Worm (Caenorhabditis elegans) whole organism, young adult: ENCODE measurements around the gene F56H9.2.

Source experiments
- B0035.1 ChIP-seq: sonication (generic microtip); optimal IDR thresholded peaks from 2 replicates; lab custom pipeline; 2016; ENCODE audit warnings: missing genetic modification characterization, mild to moderate bottlenecking, missing compliant biosample characterization, missing genotype, missing genetic modification reagents
- F10E7.11 ChIP-seq: sonication (generic microtip); optimal IDR thresholded peaks from 2 replicates; lab custom pipeline; 2017; ENCODE audit warnings: mild to moderate bottlenecking, missing genetic modification characterization, moderate library complexity, missing compliant biosample characterization
- F22D6.2 ChIP-seq: sonication (generic microtip); optimal IDR thresholded peaks from 2 replicates; lab custom pipeline; 2016; ENCODE audit warnings: mild to moderate bottlenecking, missing genetic modification characterization, missing compliant biosample characterization
- T26A5.8 ChIP-seq: sonication (generic microtip); optimal IDR thresholded peaks from 2 replicates; lab custom pipeline; 2016; ENCODE audit warnings: missing genetic modification characterization, missing compliant biosample characterization
- Y53G8AR.9 ChIP-seq: fragments of 200-800 bp; sonication (Bioruptor generic); conservative IDR thresholded peaks from 2 replicates; pipeline ENCODE4 v1.3.6; 2022; ENCODE audit warnings: missing genetic modification reagents, missing genetic modification characterization, missing compliant biosample characterization
- aptf-3 ChIP-seq: fragments of 200-800 bp; sonication (Bioruptor generic); IDR thresholded peaks from 2 replicates; pipeline ENCODE4 v1.3.6; 2022; ENCODE audit warnings: missing genetic modification characterization, missing compliant biosample characterization
- athp-1 ChIP-seq: sonication (generic microtip); optimal IDR thresholded peaks from 2 replicates; lab custom pipeline; 2017; ENCODE audit warnings: mild to moderate bottlenecking, missing genetic modification characterization, missing compliant biosample characterization
- attf-3 ChIP-seq: fragments of 200-800 bp; sonication (Bioruptor generic); conservative IDR thresholded peaks from 2 replicates; pipeline ENCODE4 v1.3.6; 2022; ENCODE audit warnings: missing genetic modification reagents, missing genetic modification characterization, missing compliant biosample characterization
- attf-5 ChIP-seq: fragments of 200-800 bp; sonication (Bioruptor generic); optimal IDR thresholded peaks from 2 replicates; lab custom pipeline; 2018; ENCODE audit warnings: mild to moderate bottlenecking, missing genetic modification characterization, missing compliant biosample characterization
- bed-2 ChIP-seq: fragments of 200-800 bp; sonication (Bioruptor generic); IDR thresholded peaks from 2 replicates; pipeline ENCODE4 v1.3.6; 2022; ENCODE audit warnings: missing genetic modification reagents, missing genetic modification characterization, missing compliant biosample characterization
- cebp-1 ChIP-seq, 2 experiments: fragments of 200-800 bp in 1 of 2; sonication (Bioruptor generic) in 1 of 2; sonication (generic microtip) in 1 of 2; IDR thresholded peaks in 1 of 2; optimal IDR thresholded peaks in 1 of 2; 2 replicates each; pipeline versions ENCODE4 v1.3.6 to Lab custom; 2017 to 2022; ENCODE audit warnings: missing compliant biosample characterization in 2 of 2, missing genetic modification characterization in 2 of 2, mild to moderate bottlenecking in 1 of 2, missing genetic modification reagents in 1 of 2, moderate library complexity in 1 of 2
- ceh-79 ChIP-seq: sonication (generic microtip); optimal IDR thresholded peaks from 2 replicates; lab custom pipeline; 2017; ENCODE audit warnings: mild to moderate bottlenecking, missing genetic modification characterization, missing compliant biosample characterization
- die-1 ChIP-seq: sonication (generic microtip); optimal IDR thresholded peaks from 2 replicates; lab custom pipeline; 2016; ENCODE audit warnings: missing genotype, mild to moderate bottlenecking, missing genetic modification characterization, missing compliant biosample characterization
- egl-18 ChIP-seq: fragments of 200-800 bp; sonication (Bioruptor generic); IDR thresholded peaks from 2 replicates; pipeline ENCODE4 v1.3.6; 2022; ENCODE audit warnings: missing genetic modification reagents, missing genetic modification characterization, missing compliant biosample characterization
- him-1 ChIP-seq: sonication (generic microtip); optimal IDR thresholded peaks from 2 replicates; lab custom pipeline; 2016; ENCODE audit warnings: missing genotype, missing genetic modification reagents, missing genetic modification characterization, missing compliant biosample characterization
- hlh-12 ChIP-seq: sonication (generic microtip); optimal IDR thresholded peaks from 2 replicates; lab custom pipeline; 2016; ENCODE audit warnings: missing genetic modification characterization, missing compliant biosample characterization
- hmg-1.2 ChIP-seq: fragments of 200-800 bp; sonication (Bioruptor generic); IDR thresholded peaks from 2 replicates; pipeline ENCODE4 v1.3.6; 2022; ENCODE audit warnings: missing genetic modification reagents, missing genetic modification characterization, missing compliant biosample characterization
- hmg-20 ChIP-seq: fragments of 200-800 bp; sonication (Bioruptor generic); IDR thresholded peaks from 2 replicates; pipeline ENCODE4 v1.3.6; 2022; ENCODE audit warnings: missing genetic modification reagents, missing genetic modification characterization, missing compliant biosample characterization
- hsf-1 ChIP-seq: fragments of 200-800 bp; sonication (Bioruptor generic); IDR thresholded peaks from 2 replicates; pipeline ENCODE4 v1.3.6; 2022; ENCODE audit warnings: missing genetic modification reagents, missing genetic modification characterization, missing compliant biosample characterization
- lin-35 ChIP-seq, 3 experiments: fragments of 150-350 bp in 2 of 3; sonication (generic microtip) in 1 of 3; optimal IDR thresholded peaks; 2 replicates each; lab custom pipeline; 2014 to 2018; ENCODE audit warnings: missing biosample characterization in 3 of 3, missing genetic modification characterization in 3 of 3, missing genetic modification reagents in 3 of 3
- lin-40 ChIP-seq: sonication (generic microtip); optimal IDR thresholded peaks from 2 replicates; lab custom pipeline; 2016; ENCODE audit warnings: missing genetic modification characterization, mild to moderate bottlenecking, missing compliant biosample characterization, missing genotype, missing genetic modification reagents
- madf-10 ChIP-seq: sonication (generic microtip); optimal IDR thresholded peaks from 2 replicates; lab custom pipeline; 2016; ENCODE audit warnings: mild to moderate bottlenecking, missing genetic modification characterization, missing compliant biosample characterization
- madf-3 ChIP-seq: fragments of 200-800 bp; sonication (Bioruptor generic); IDR thresholded peaks from 2 replicates; pipeline ENCODE4 v1.3.6; 2022; ENCODE audit warnings: missing genetic modification reagents, missing genetic modification characterization, missing compliant biosample characterization
- madf-6 ChIP-seq: fragments of 200-800 bp; sonication (Bioruptor generic); IDR thresholded peaks from 2 replicates; pipeline ENCODE4 v1.3.6; 2022; ENCODE audit warnings: missing genetic modification reagents, missing genetic modification characterization, missing compliant biosample characterization
- mcd-1 ChIP-seq: fragments of 200-800 bp; sonication (Bioruptor generic); IDR thresholded peaks from 2 replicates; pipeline ENCODE4 v1.3.6; 2022; ENCODE audit warnings: missing genetic modification reagents, missing genetic modification characterization, missing compliant biosample characterization
- mes-4 ChIP-seq: sonication (generic microtip); optimal IDR thresholded peaks from 2 replicates; lab custom pipeline; 2016; ENCODE audit warnings: missing genotype, missing genetic modification characterization, missing compliant biosample characterization
- nfya-1 ChIP-seq: sonication (generic microtip); optimal IDR thresholded peaks from 2 replicates; lab custom pipeline; 2017; ENCODE audit warnings: antibody characterized with exemption, missing compliant biosample characterization, missing genetic modification characterization, borderline replicate concordance; ENCODE audit not compliant: insufficient read depth
- nfya-2 ChIP-seq: fragments of 200-800 bp; sonication (Bioruptor generic); IDR thresholded peaks from 2 replicates; pipeline ENCODE4 v1.3.6; 2022; ENCODE audit warnings: missing genetic modification reagents, missing genetic modification characterization, missing compliant biosample characterization
- nfyb-1 ChIP-seq: fragments of 200-800 bp; sonication (Bioruptor generic); IDR thresholded peaks from 2 replicates; pipeline ENCODE4 v1.3.6; 2022; ENCODE audit warnings: missing genetic modification reagents, missing genetic modification characterization, missing compliant biosample characterization
- nhr-80 ChIP-seq: sonication (generic microtip); optimal IDR thresholded peaks from 2 replicates; lab custom pipeline; 2016; ENCODE audit warnings: missing genetic modification characterization, missing compliant biosample characterization
- rcor-1 ChIP-seq: fragments of 200-800 bp; sonication (Bioruptor generic); IDR thresholded peaks from 2 replicates; pipeline ENCODE4 v1.3.6; 2022; ENCODE audit warnings: missing genetic modification reagents, missing genetic modification characterization, missing compliant biosample characterization
- sea-2 ChIP-seq: fragments of 200-800 bp; sonication (Bioruptor generic); IDR thresholded peaks from 2 replicates; pipeline ENCODE4 v1.3.6; 2022; ENCODE audit warnings: missing genetic modification characterization, missing compliant biosample characterization
- tbp1 ChIP-seq: fragments of 200-800 bp; sonication (Bioruptor generic); optimal IDR thresholded peaks from 2 replicates; lab custom pipeline; 2018; ENCODE audit warnings: mild to moderate bottlenecking, missing genetic modification characterization, missing compliant biosample characterization
- ztf-18 ChIP-seq: sonication (generic microtip); optimal IDR thresholded peaks from 2 replicates; lab custom pipeline; 2016; ENCODE audit warnings: missing genotype, mild to moderate bottlenecking, missing genetic modification characterization, missing compliant biosample characterization
- ztf-22 ChIP-seq: fragments of 200-800 bp; sonication (Bioruptor generic); optimal IDR thresholded peaks from 2 replicates; lab custom pipeline; 2018; ENCODE audit warnings: mild to moderate bottlenecking, missing genetic modification characterization, moderate library complexity, missing compliant biosample characterization

F56H9.2 gene

DNA sequence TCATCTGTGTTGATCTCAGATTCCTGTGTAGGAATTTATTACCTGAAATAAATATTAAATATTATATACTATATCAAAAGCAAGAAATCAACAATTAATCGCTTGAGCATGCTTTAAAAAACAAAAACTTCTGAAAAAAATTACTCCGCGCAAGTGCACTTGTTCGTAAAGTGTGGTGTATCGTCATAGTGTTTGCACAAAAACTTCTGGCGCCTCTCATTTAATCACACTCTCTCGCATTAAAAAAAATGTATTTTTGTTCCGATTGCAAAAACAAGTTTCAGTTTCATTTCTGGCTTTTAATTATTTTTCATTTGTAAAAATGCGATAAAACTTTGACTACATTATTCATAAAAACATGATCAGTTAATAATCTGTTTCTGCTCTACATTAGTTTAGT, 38.4 kb upstream of the F56H9.2 start, which contains the start of the genes C14C10.10 and ril-2:
Gene C14C10.10, minus strand, starts transcription at position 19 of the 400 bp plus-strand sequence.
Gene ril-2, minus strand, starts transcription at position 48 of the 400 bp plus-strand sequence.
- TF ChIP-seq hmg-1.2: peak; percentile 94
- TF ChIP-seq T26A5.8: no peak

DNA sequence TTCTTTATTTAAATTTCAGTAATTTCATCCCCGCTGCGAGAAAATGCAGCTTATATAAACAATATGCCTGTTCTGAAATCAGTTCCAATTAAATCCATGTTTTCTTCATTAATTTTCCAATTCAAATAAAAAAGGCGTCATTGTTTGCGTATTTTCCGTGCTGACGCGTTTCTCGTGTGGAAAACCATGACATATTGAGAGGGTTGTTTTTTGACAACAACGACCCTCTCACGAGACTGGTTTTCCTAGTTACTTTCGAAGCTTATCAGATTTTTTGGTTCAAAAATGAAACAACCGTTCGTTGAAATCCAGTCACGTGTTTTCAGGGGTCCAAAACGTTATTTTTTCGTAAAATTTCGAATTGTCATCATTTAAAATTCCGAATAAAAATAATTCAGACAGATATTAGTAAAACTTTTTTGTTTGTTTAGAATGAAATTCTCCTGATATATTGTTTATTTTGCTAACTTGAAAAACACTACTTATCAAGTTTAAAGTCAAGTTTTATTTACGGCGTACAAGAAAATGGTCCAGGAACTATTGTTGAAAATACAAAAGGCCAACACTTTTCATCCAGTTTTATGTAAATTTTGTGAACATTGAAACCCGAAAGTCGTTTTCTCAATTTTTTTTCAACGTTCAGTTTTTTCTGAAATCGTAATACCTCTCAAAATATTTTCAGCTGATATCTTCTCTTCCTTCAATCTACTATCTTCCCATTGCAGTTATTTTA, 37.8 kb upstream of the F56H9.2 start, which contains the start of gene C14C10.5:
Gene C14C10.5, plus strand, starts transcription at position 683 of the 733 bp plus-strand sequence.
- TF ChIP-seq rcor-1 (GFP tag; lab: Robert Waterston, UW): no peak
- no peak for TF ChIP-seq mcd-1 (GFP tag; lab: Robert Waterston, UW)
- peak; percentile 88 for TF ChIP-seq ztf-18 (tag; lab: Kevin White, UChicago)
- TF ChIP-seq attf-5 (GFP tag; lab: Kevin White, UChicago): peak; percentile 73
- peak; percentile 63 for TF ChIP-seq nhr-80
- no peak for TF ChIP-seq cebp-1 (GFP tag; IDR thresholded peaks at IDR 0.05; lab: Robert Waterston, UW)
- peak; percentile 42 for TF ChIP-seq cebp-1 (tag; optimal IDR thresholded peaks at IDR 0.05; lab: Kevin White, UChicago)
- no peak for TF ChIP-seq F10E7.11
- TF ChIP-seq lin-40: peak; percentile 26

DNA sequence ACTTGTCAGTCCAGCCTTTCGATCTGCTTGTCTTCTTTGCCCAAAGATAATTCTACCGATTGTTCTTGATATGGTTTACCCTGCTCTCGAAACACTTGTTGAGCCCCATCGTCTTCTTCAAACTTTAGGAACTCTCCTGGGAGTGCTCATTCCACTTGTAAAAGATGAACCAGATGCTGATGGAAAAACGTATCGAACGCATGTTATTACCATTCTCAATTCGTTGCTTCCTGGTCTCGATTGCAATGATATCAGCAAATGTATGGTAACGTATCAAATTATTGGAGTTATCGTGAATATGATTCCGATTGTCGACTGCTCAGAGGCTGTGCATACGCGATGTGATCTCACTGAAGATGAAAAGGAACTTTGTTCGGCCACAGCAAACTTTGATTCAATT, 35.6 kb upstream of the F56H9.2 start:
- TF ChIP-seq mes-4 (tag; lab: Kevin White, UChicago) (no peak), madf-6 (GFP tag; lab: Robert Waterston, UW) (no peak), madf-10 (tag; lab: Kevin White, UChicago) (no peak), lin-35 (GFP tag; optimal IDR thresholded peaks at IDR 0.05; lab: Kevin White, UChicago) (no peak)
- TF ChIP-seq, all 124 proteins: peak for 0

DNA sequence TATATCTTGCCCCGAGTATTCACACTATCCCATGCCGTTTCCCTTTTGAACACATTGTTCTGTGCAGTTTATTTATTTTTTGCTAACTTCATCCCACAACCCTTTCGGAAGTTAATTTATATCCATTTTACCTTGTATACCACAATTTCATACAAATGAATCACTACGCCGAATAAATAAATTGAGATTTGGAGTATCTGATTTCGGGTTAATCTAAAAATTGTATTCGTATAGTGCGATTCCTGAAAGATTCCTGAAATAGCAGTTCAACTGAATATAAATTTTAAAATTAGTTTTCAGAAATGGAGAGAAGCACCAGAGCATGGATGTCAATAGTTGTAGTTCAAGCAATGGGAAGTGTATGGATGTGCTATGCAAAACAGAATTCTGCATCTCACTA, 30.4 kb upstream of the F56H9.2 start, which contains the start of gene erg-28:
Gene erg-28, plus strand, starts transcription at position 301 of the 400 bp plus-strand sequence.
- TF ChIP-seq ztf-22 (GFP tag; lab: Kevin White, UChicago): no peak
- peak; percentile 29 for TF ChIP-seq him-1 (tag; lab: Kevin White, UChicago)
- TF ChIP-seq madf-3: no peak
- TF ChIP-seq hmg-1.2: no peak
- TF ChIP-seq ceh-79 (tag; lab: Kevin White, UChicago): no peak
- TF ChIP-seq F22D6.2 (tag; lab: Kevin White, UChicago): no peak
- TF ChIP-seq sea-2 (GFP tag; lab: Robert Waterston, UW): no peak

DNA sequence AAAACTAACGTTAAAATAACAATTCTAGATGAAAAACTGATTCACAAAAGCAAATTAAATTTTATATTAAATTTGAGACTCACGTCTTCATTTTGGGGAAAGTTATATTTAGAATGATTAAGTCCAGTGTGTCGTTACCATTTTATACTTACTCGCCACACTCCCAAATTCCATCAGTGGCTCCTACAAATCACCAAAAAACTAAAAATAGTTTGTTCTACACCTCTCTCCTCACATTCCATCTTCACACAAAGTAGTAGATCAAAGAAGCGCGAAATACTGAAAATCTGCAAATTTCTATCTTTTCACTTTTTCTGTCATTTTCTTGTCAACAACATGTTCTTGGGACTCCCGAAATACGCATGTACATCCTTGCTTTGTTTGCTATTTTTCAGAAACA, 28.6 kb upstream of the F56H9.2 start, which contains the start of gene ZC116.5:
Gene ZC116.5, minus strand, starts transcription at position 101 of the 400 bp plus-strand sequence.
- TF ChIP-seq nfyb-1 (no peak), nfya-2 (GFP tag; lab: Robert Waterston, UW) (no peak), attf-3 (GFP tag; lab: Robert Waterston, UW) (no peak), Y53G8AR.9 (GFP tag; lab: Robert Waterston, UW) (no peak), hmg-20 (no peak), nfya-1 (tag; lab: Kevin White, UChicago) (no peak), hsf-1 (GFP tag; lab: Robert Waterston, UW) (no peak), hlh-12 (tag; lab: Kevin White, UChicago) (no peak), F22D6.2 (tag; lab: Kevin White, UChicago) (no peak), egl-18 (GFP tag; lab: Robert Waterston, UW) (no peak), die-1 (no peak), B0035.1 (tag; lab: Kevin White, UChicago) (no peak), bed-2 (GFP tag; lab: Robert Waterston, UW) (no peak), aptf-3 (GFP tag; lab: Robert Waterston, UW) (no peak), tbp1 (GFP tag; lab: Kevin White, UChicago) (no peak), T26A5.8 (no peak), athp-1 (tag; lab: Kevin White, UChicago) (no peak)
